Worm (Caenorhabditis elegans) whole organism, L2 larva: ENCODE measurements around the gene srlf-29.

Experiments
- F13H6.1 ChIP-seq: sonication (generic microtip); optimal IDR thresholded peaks from 2 replicates; lab custom pipeline; 2016; ENCODE audit warnings: missing genetic modification characterization, missing compliant biosample characterization
- R02D3.7 ChIP-seq: fragments of 150-350 bp; optimal IDR thresholded peaks from 2 replicates; lab custom pipeline; 2014; ENCODE audit warnings: missing biosample characterization, missing genetic modification characterization
- ZK546.5 ChIP-seq: sonication (generic microtip); optimal IDR thresholded peaks from 2 replicates; lab custom pipeline; 2017; ENCODE audit warnings: missing biosample characterization, missing genetic modification characterization
- alr-1 ChIP-seq: fragments of 150-350 bp; optimal IDR thresholded peaks from 2 replicates; lab custom pipeline; 2014; ENCODE audit warnings: missing biosample characterization, missing genetic modification characterization
- aly-2 ChIP-seq: fragments of 150-350 bp; optimal IDR thresholded peaks from 2 replicates; lab custom pipeline; 2014; ENCODE audit warnings: missing biosample characterization, missing genetic modification characterization
- ama-1 ChIP-seq: fragments of 150-350 bp; optimal IDR thresholded peaks from 2 replicates; lab custom pipeline; 2018; ENCODE audit warnings: inconsistent platforms
- blmp-1 ChIP-seq: sonication (generic microtip); optimal IDR thresholded peaks from 2 replicates; lab custom pipeline; 2017; ENCODE audit warnings: missing genetic modification characterization, mild to moderate bottlenecking, missing compliant biosample characterization, antibody characterized with exemption, moderate library complexity; ENCODE audit not compliant: insufficient read depth
- dmd-4 ChIP-seq: sonication (generic microtip); optimal IDR thresholded peaks from 2 replicates; lab custom pipeline; 2017; ENCODE audit warnings: missing biosample characterization, missing genetic modification characterization
- egl-27 ChIP-seq: sonication (generic microtip); optimal IDR thresholded peaks from 3 replicates; lab custom pipeline; 2017; ENCODE audit warnings: missing biosample characterization, missing genetic modification reagents, missing genetic modification characterization
- elt-1 ChIP-seq: fragments of 150-350 bp; optimal IDR thresholded peaks from 2 replicates; lab custom pipeline; 2014; ENCODE audit warnings: missing biosample characterization, missing genetic modification characterization
- fos-1 ChIP-seq: fragments of 150-350 bp; optimal IDR thresholded peaks from 2 replicates; lab custom pipeline; 2014; ENCODE audit warnings: missing biosample characterization, missing genetic modification characterization
- lin-11 ChIP-seq: fragments of 150-350 bp; sonication (generic microtip); optimal IDR thresholded peaks from 2 replicates; lab custom pipeline; 2014; ENCODE audit warnings: missing biosample characterization, missing genetic modification characterization, inconsistent platforms, mixed read lengths
- lin-39 ChIP-seq: fragments of 150-350 bp; optimal IDR thresholded peaks from 2 replicates; lab custom pipeline; 2014; ENCODE audit warnings: missing biosample characterization, missing genetic modification reagents, missing genetic modification characterization
- mbf-1 ChIP-seq: sonication (generic microtip); optimal IDR thresholded peaks from 2 replicates; lab custom pipeline; 2017; ENCODE audit warnings: missing biosample characterization, missing genetic modification characterization
- nhr-10 ChIP-seq: sonication (generic microtip); optimal IDR thresholded peaks from 2 replicates; lab custom pipeline; 2017; ENCODE audit warnings: missing biosample characterization, missing genetic modification characterization
- nhr-12 ChIP-seq: fragments of 150-350 bp; optimal IDR thresholded peaks from 2 replicates; lab custom pipeline; 2014; ENCODE audit warnings: missing biosample characterization, missing genetic modification characterization
- nhr-129 ChIP-seq: fragments of 150-350 bp; optimal IDR thresholded peaks from 2 replicates; lab custom pipeline; 2014; ENCODE audit warnings: missing biosample characterization, missing genetic modification characterization
- nhr-21 ChIP-seq: fragments of 150-350 bp; optimal IDR thresholded peaks from 2 replicates; lab custom pipeline; 2014; ENCODE audit warnings: missing biosample characterization, missing genetic modification characterization
- nhr-25 ChIP-seq: fragments of 150-350 bp; sonication (generic microtip); optimal IDR thresholded peaks from 3 replicates; lab custom pipeline; 2014; ENCODE audit warnings: missing biosample characterization, missing genetic modification characterization
- nhr-6 ChIP-seq: fragments of 150-350 bp; optimal IDR thresholded peaks from 2 replicates; lab custom pipeline; 2014; ENCODE audit warnings: missing biosample characterization, missing genetic modification characterization
- nhr-77 ChIP-seq: fragments of 150-350 bp; optimal IDR thresholded peaks from 2 replicates; lab custom pipeline; 2014; ENCODE audit warnings: missing biosample characterization, missing genetic modification characterization
- sem-4 ChIP-seq: fragments of 150-350 bp; optimal IDR thresholded peaks from 2 replicates; lab custom pipeline; 2014; ENCODE audit warnings: missing biosample characterization, missing genetic modification reagents, missing genetic modification characterization
- skn-1 ChIP-seq: sonication (generic microtip); optimal IDR thresholded peaks from 2 replicates; lab custom pipeline; 2017; ENCODE audit warnings: missing biosample characterization, missing genetic modification characterization
- sma-3 ChIP-seq: sonication (generic microtip); optimal IDR thresholded peaks from 2 replicates; lab custom pipeline; 2016; ENCODE audit warnings: missing genetic modification reagents, missing genetic modification characterization, missing compliant biosample characterization
- snpc-4 ChIP-seq: fragments of 150-350 bp; optimal IDR thresholded peaks from 2 replicates; lab custom pipeline; 2014; ENCODE audit warnings: missing biosample characterization, missing genetic modification characterization
- unc-39 ChIP-seq: fragments of 150-350 bp; optimal IDR thresholded peaks from 2 replicates; lab custom pipeline; 2014; ENCODE audit warnings: missing biosample characterization, missing genetic modification characterization
- unc-55 ChIP-seq: fragments of 150-350 bp; sonication (generic microtip); optimal IDR thresholded peaks from 3 replicates; lab custom pipeline; 2014; ENCODE audit warnings: missing biosample characterization, missing genetic modification reagents, missing genetic modification characterization
- unc-62 ChIP-seq: fragments of 150-350 bp; optimal IDR thresholded peaks from 2 replicates; lab custom pipeline; 2014; ENCODE audit warnings: missing biosample characterization, missing genetic modification reagents, missing genetic modification characterization
- zag-1 ChIP-seq: fragments of 150-350 bp; optimal IDR thresholded peaks from 2 replicates; lab custom pipeline; 2014; ENCODE audit warnings: missing biosample characterization, missing genetic modification characterization
- ztf-1 ChIP-seq: fragments of 200-800 bp; sonication (Bioruptor generic); conservative IDR thresholded peaks from 2 replicates; pipeline ENCODE4 v1.3.6; 2022; ENCODE audit warnings: missing genetic modification characterization, missing compliant biosample characterization
- ztf-11 ChIP-seq: sonication (generic microtip); optimal IDR thresholded peaks from 2 replicates; lab custom pipeline; 2017; ENCODE audit warnings: missing biosample characterization, missing genetic modification characterization
- ztf-4 ChIP-seq: fragments of 150-350 bp; optimal IDR thresholded peaks from 2 replicates; lab custom pipeline; 2014; ENCODE audit warnings: missing biosample characterization, missing genetic modification characterization

srlf-29 gene

ce11 chrII:1692827-1693226 lies 26.7 kb downstream of the srlf-29 start, which contains the start of gene fbxc-21:
Gene fbxc-21, minus strand, starts transcription at chrII:1692927.
- TF ChIP-seq ztf-4 (tag; lab: Kevin White, UChicago) = no peak

ce11 chrII:1694530-1694929 lies 28.4 kb downstream of the srlf-29 start, which contains the start of gene fbxc-26:
Gene fbxc-26, minus strand, starts transcription at chrII:1694630.
- TF ChIP-seq nhr-25 = no peak
- no peak for TF ChIP-seq ztf-1 (GFP tag; lab: Robert Waterston, UW)
- TF ChIP-seq skn-1 (tag; lab: Kevin White, UChicago) = no peak
- TF ChIP-seq ztf-4 (tag; lab: Kevin White, UChicago) = no peak
- TF ChIP-seq R02D3.7 = no peak
- TF ChIP-seq snpc-4 (tag; lab: Kevin White, UChicago) = no peak
- TF ChIP-seq mbf-1 (tag; lab: Kevin White, UChicago) = no peak
- TF ChIP-seq egl-27 (tag; lab: Kevin White, UChicago) = no peak
- no peak for TF ChIP-seq elt-1 (tag; lab: Kevin White, UChicago)
- no peak for TF ChIP-seq unc-39 (tag; lab: Kevin White, UChicago)
- TF ChIP-seq ama-1 = no peak
- TF ChIP-seq lin-11 = no peak
- TF ChIP-seq blmp-1 (tag; lab: Kevin White, UChicago) = no peak
- no peak for TF ChIP-seq zag-1 (tag; lab: Kevin White, UChicago)
- TF ChIP-seq nhr-21 (tag; lab: Kevin White, UChicago) = no peak
- TF ChIP-seq, all 48 proteins: peak for 0

ce11 chrII:1695861-1696260 lies 29.7 kb downstream of the srlf-29 start, which contains the start of gene F58E1.13:
Gene F58E1.13, minus strand, starts transcription at chrII:1695872.
- TF ChIP-seq nhr-25 (no peak), F13H6.1 (tag; lab: Kevin White, UChicago) (no peak), egl-27 (tag; lab: Kevin White, UChicago) (no peak), unc-62 (GFP tag; lab: Kevin White, UChicago) (no peak), nhr-77 (no peak), skn-1 (tag; lab: Kevin White, UChicago) (no peak), R02D3.7 (no peak), sma-3 (GFP tag; lab: Kevin White, UChicago) (no peak), alr-1 (tag; lab: Kevin White, UChicago) (no peak), ztf-11 (tag; lab: Kevin White, UChicago) (no peak), ZK546.5 (no peak), nhr-129 (tag; lab: Kevin White, UChicago) (no peak), ztf-1 (GFP tag; lab: Robert Waterston, UW) (no peak), lin-39 (tag; lab: Kevin White, UChicago) (no peak), blmp-1 (tag; lab: Kevin White, UChicago) (no peak), nhr-12 (tag; lab: Kevin White, UChicago) (no peak)
- TF ChIP-seq, all 48 proteins: peak for 0

- TF ChIP-seq sma-3 (GFP tag; lab: Kevin White, UChicago) (no peak), unc-39 (tag; lab: Kevin White, UChicago) (no peak), dmd-4 (tag; lab: Kevin White, UChicago) (no peak), alr-1 (tag; lab: Kevin White, UChicago) (no peak), elt-1 (tag; lab: Kevin White, UChicago) (no peak), nhr-129 (tag; lab: Kevin White, UChicago) (no peak), aly-2 (tag; lab: Kevin White, UChicago) (no peak), sem-4 (no peak), nhr-12 (tag; lab: Kevin White, UChicago) (no peak), blmp-1 (tag; lab: Kevin White, UChicago) (no peak), nhr-10 (no peak), nhr-77 (no peak), nhr-6 (no peak), skn-1 (tag; lab: Kevin White, UChicago) (no peak), ZK546.5 (no peak), unc-62 (GFP tag; lab: Kevin White, UChicago) (no peak), fos-1 (tag; lab: Kevin White, UChicago) (no peak), ztf-1 (GFP tag; lab: Robert Waterston, UW) (no peak), egl-27 (tag; lab: Kevin White, UChicago) (no peak), unc-55 (GFP tag; lab: Kevin White, UChicago) (no peak)
Observed at ce11 chrII:1703363-1703762, 37.2 kb downstream of the srlf-29 start, which contains the start of gene fbxb-47. Gene fbxb-47, minus strand, starts transcription at chrII:1703463.

ce11 chrII:1706385-1706784 lies 40.3 kb downstream of the srlf-29 start, which contains the start of gene sdz-18:
Gene sdz-18, minus strand, starts transcription at chrII:1706485.
- TF ChIP-seq alr-1 (tag; lab: Kevin White, UChicago) = no peak
